Comparison of ENCODE assay signal across 3 worm cellular contexts in the genomic region with DNA sequence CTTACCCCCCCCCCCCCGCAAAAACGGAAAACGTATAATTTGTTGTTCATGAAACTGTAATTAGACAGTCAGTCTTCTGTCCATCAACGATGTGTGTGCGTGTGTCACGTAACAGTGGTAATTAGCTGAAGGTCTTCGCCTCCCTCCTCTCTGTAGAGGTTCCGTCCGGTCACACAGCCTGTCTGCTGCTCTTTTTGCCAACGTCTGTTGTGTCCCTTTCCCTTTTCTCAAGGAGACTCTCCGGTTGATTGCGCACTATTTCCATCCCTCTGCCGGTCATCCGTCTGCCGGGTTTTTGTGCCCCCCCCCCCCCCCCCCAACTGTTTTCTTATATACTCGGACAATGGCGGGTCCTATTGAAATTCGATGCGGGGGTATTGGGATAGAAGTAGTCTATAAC.
TF ChIP-seq lines count a peak whose summit lies in the region.

No protein-coding gene starts in this region.

TF ChIP-seq in whole organism, L1 larva, 84 proteins besides CTCF, POLR2A, EP300 and RAD21 (continued from another document):
- TF ChIP-seq blmp-1 (tag; optimal IDR thresholded peaks at IDR 0.05; lab: Kevin White, UChicago) (peak; percentile 42), elt-3 (tag; optimal IDR thresholded peaks at IDR 0.05; lab: Kevin White, UChicago) (no peak), mef-2 (tag; optimal IDR thresholded peaks at IDR 0.05; lab: Kevin White, UChicago) (no peak), nhr-76 (tag; optimal IDR thresholded peaks at IDR 0.05; lab: Kevin White, UChicago) (no peak), grh-1 (GFP tag; IDR thresholded peaks at IDR 0.05; lab: Robert Waterston, UW) (no peak; the same call in 1 of the 2 replicates), nhr-85 (tag; lab: Kevin White, UChicago) (peak; percentile 83), hpl-2 (GFP tag; optimal IDR thresholded peaks at IDR 0.05; lab: Kevin White, UChicago) (no peak), lin-14 (GFP tag; optimal IDR thresholded peaks at IDR 0.05; lab: Kevin White, UChicago) (peak; percentile 47), tbx-2 (tag; optimal IDR thresholded peaks at IDR 0.05; lab: Kevin White, UChicago) (peak; percentile 9), nhr-84 (tag; optimal IDR thresholded peaks at IDR 0.05; lab: Kevin White, UChicago) (no peak), F16B12.6 (tag; optimal IDR thresholded peaks at IDR 0.05; lab: Kevin White, UChicago) (no peak), mep-1 (tag; optimal IDR thresholded peaks at IDR 0.05; lab: Kevin White, UChicago) (peak; percentile 22), ceh-88 (GFP tag; IDR thresholded peaks at IDR 0.05; lab: Robert Waterston, UW) (no peak)

TF ChIP-seq in whole organism, late embryonic, 69 proteins besides CTCF, POLR2A, EP300 and RAD21 (continued from another document):
- no peak for TF ChIP-seq pha-2 (tag; optimal IDR thresholded peaks at IDR 0.05; lab: Kevin White, UChicago)
- no peak for TF ChIP-seq ahr-1 (tag; optimal IDR thresholded peaks at IDR 0.05; lab: Kevin White, UChicago)
- no peak for TF ChIP-seq K09A11.1 (tag; optimal IDR thresholded peaks at IDR 0.05; lab: Kevin White, UChicago; ENCODE audit: insufficient read depth)
- TF ChIP-seq ref-2 (tag; optimal IDR thresholded peaks at IDR 0.05; lab: Kevin White, UChicago) = no peak
- TF ChIP-seq tbx-2 (tag; optimal IDR thresholded peaks at IDR 0.05; lab: Kevin White, UChicago) = peak; percentile 44
- no peak for TF ChIP-seq hlh-15 (tag; optimal IDR thresholded peaks at IDR 0.05; lab: Kevin White, UChicago)
- no peak for TF ChIP-seq pag-3 (tag; optimal IDR thresholded peaks at IDR 0.05; lab: Kevin White, UChicago; ENCODE audit: borderline replicate concordance)
- TF ChIP-seq pax-1 (tag; optimal IDR thresholded peaks at IDR 0.05; lab: Kevin White, UChicago) = no peak
- no peak for TF ChIP-seq ceh-18 (tag; optimal IDR thresholded peaks at IDR 0.05; lab: Kevin White, UChicago)
- no peak for TF ChIP-seq rnt-1 (tag; optimal IDR thresholded peaks at IDR 0.05; lab: Kevin White, UChicago)
- no peak for TF ChIP-seq zip-5 (tag; optimal IDR thresholded peaks at IDR 0.05; lab: Kevin White, UChicago)
- TF ChIP-seq ceh-19 (GFP tag; optimal IDR thresholded peaks at IDR 0.05; lab: Kevin White, UChicago) = peak; percentile 11
- TF ChIP-seq hlh-8 (tag; optimal IDR thresholded peaks at IDR 0.05; lab: Kevin White, UChicago) = no peak
- no peak for TF ChIP-seq fkh-10 (GFP tag; optimal IDR thresholded peaks at IDR 0.05; lab: Kevin White, UChicago)
- no peak for TF ChIP-seq ceh-9 (tag; optimal IDR thresholded peaks at IDR 0.05; lab: Kevin White, UChicago)
- no peak for TF ChIP-seq pros-1 (tag; optimal IDR thresholded peaks at IDR 0.05; lab: Kevin White, UChicago)
- TF ChIP-seq ceh-2 (tag; optimal IDR thresholded peaks at IDR 0.05; lab: Kevin White, UChicago) = no peak
- no peak for TF ChIP-seq che-1 (tag; optimal IDR thresholded peaks at IDR 0.05; lab: Kevin White, UChicago)
- no peak for TF ChIP-seq madf-2 (tag; optimal IDR thresholded peaks at IDR 0.05; lab: Kevin White, UChicago)
- TF ChIP-seq sox-2 (GFP tag; IDR thresholded peaks at IDR 0.05; lab: Robert Waterston, UW) = peak; percentile 53
- TF ChIP-seq pqm-1 (tag; optimal IDR thresholded peaks at IDR 0.05; lab: Kevin White, UChicago) = no peak
- no peak for TF ChIP-seq unc-42 (tag; optimal IDR thresholded peaks at IDR 0.05; lab: Kevin White, UChicago)
- no peak for TF ChIP-seq ceh-45 (GFP tag; IDR thresholded peaks at IDR 0.05; lab: Robert Waterston, UW)
- TF ChIP-seq unc-55 (GFP tag; optimal IDR thresholded peaks at IDR 0.05; lab: Kevin White, UChicago) = peak; percentile 29
- TF ChIP-seq pat-9 (tag; optimal IDR thresholded peaks at IDR 0.05; lab: Kevin White, UChicago) = no peak
- TF ChIP-seq syd-9 (tag; optimal IDR thresholded peaks at IDR 0.05; lab: Kevin White, UChicago) = no peak

TF ChIP-seq in whole organism, mixed stage, embryonic, 35 proteins besides CTCF, POLR2A, EP300 and RAD21 (continued from another document):
- TF ChIP-seq nhr-12 (tag; optimal IDR thresholded peaks at IDR 0.05; lab: Kevin White, UChicago) (no peak), sem-2 (GFP tag; optimal IDR thresholded peaks at IDR 0.05; lab: Kevin White, UChicago) (no peak), bed-3 (GFP tag; optimal IDR thresholded peaks at IDR 0.05; lab: Kevin White, UChicago) (no peak), sptf-1 (tag; optimal IDR thresholded peaks at IDR 0.05; lab: Kevin White, UChicago) (peak; percentile 86), ham-2 (GFP tag; optimal IDR thresholded peaks at IDR 0.05; lab: Kevin White, UChicago) (peak; percentile 29), ztf-11 (tag; optimal IDR thresholded peaks at IDR 0.05; lab: Kevin White, UChicago) (peak; percentile 56), nhr-2 (tag; optimal IDR thresholded peaks at IDR 0.05; lab: Kevin White, UChicago) (peak; percentile 99), lsy-2 (tag; optimal IDR thresholded peaks at IDR 0.05; lab: Kevin White, UChicago) (no peak), M03D4.4 (tag; optimal IDR thresholded peaks at IDR 0.05; lab: Kevin White, UChicago) (peak; percentile 14)
